Fruit fly (Drosophila melanogaster) whole organism, embryonic: ENCODE data around the gene cup.

Experiments
- B-H2 ChIP-seq: fragments of 200-800 bp; sonication (Bioruptor generic); optimal IDR thresholded peaks from 2 replicates; lab custom pipeline; 2018; ENCODE audit warnings: missing biosample characterization, mild to moderate bottlenecking, missing genetic modification characterization
- CG10267 ChIP-seq: fragments of 200-800 bp; sonication (Bioruptor generic); optimal IDR thresholded peaks from 2 replicates; lab custom pipeline; 2018; ENCODE audit warnings: missing biosample characterization, mild to moderate bottlenecking, missing genetic modification characterization, moderate library complexity
- CG10979 ChIP-seq: fragments of 200-800 bp; sonication (Bioruptor generic); optimal IDR thresholded peaks from 2 replicates; lab custom pipeline; 2018; ENCODE audit warnings: missing biosample characterization, mild to moderate bottlenecking, missing genetic modification characterization, moderate library complexity
- CG12744 ChIP-seq: fragments of 200-800 bp; sonication (Bioruptor generic); optimal IDR thresholded peaks from 2 replicates; lab custom pipeline; 2016; ENCODE audit warnings: missing biosample characterization, missing genetic modification characterization
- CG15514 ChIP-seq: fragments of 200-800 bp; sonication (Bioruptor generic); optimal IDR thresholded peaks from 3 replicates; lab custom pipeline; 2017; ENCODE audit warnings: missing biosample characterization, missing genetic modification characterization, mild to moderate bottlenecking, moderate library complexity, missing genetic modification reagents
- CG1647 ChIP-seq: fragments of 200-800 bp; sonication (Bioruptor generic); optimal IDR thresholded peaks from 3 replicates; lab custom pipeline; 2016; ENCODE audit warnings: missing biosample characterization, missing genetic modification characterization
- CG17186 ChIP-seq: fragments of 200-800 bp; sonication (Bioruptor generic); optimal IDR thresholded peaks from 3 replicates; lab custom pipeline; 2017; ENCODE audit warnings: missing biosample characterization, missing genetic modification reagents, missing genetic modification characterization
- CG17612 ChIP-seq: fragments of 200-800 bp; sonication (Bioruptor generic); IDR thresholded peaks from 2 replicates; pipeline ENCODE4 v1.3.6; 2022; ENCODE audit warnings: missing biosample characterization, missing genetic modification characterization
- CG17802 ChIP-seq: fragments of 200-800 bp; sonication (Bioruptor generic); optimal IDR thresholded peaks from 2 replicates; lab custom pipeline; 2018; ENCODE audit warnings: missing biosample characterization, mild to moderate bottlenecking, missing genetic modification characterization, moderate library complexity
- CG17829 ChIP-seq: fragments of 200-800 bp; optimal IDR thresholded peaks from 2 replicates; lab custom pipeline; 2019; ENCODE audit warnings: missing biosample characterization, mild to moderate bottlenecking, missing genetic modification characterization, moderate library complexity
- CG18262 ChIP-seq: fragments of 200-800 bp; optimal IDR thresholded peaks from 3 replicates; lab custom pipeline; 2019; ENCODE audit warnings: missing biosample characterization, mild to moderate bottlenecking, missing genetic modification characterization, moderate library complexity
- CG2116 ChIP-seq: fragments of 200-800 bp; sonication (Bioruptor generic); optimal IDR thresholded peaks from 3 replicates; lab custom pipeline; 2018; ENCODE audit warnings: missing biosample characterization, mild to moderate bottlenecking, missing genetic modification characterization
- CG2129 ChIP-seq: fragments of 200-800 bp; sonication (Bioruptor generic); IDR thresholded peaks from 2 replicates; pipeline ENCODE4 v1.3.6; 2022; ENCODE audit warnings: missing biosample characterization, missing genetic modification characterization; ENCODE audit not compliant: partially characterized antibody
- CG2202 ChIP-seq: fragments of 200-800 bp; sonication (Bioruptor generic); optimal IDR thresholded peaks from 2 replicates; lab custom pipeline; 2018; ENCODE audit warnings: missing biosample characterization, mild to moderate bottlenecking, missing genetic modification characterization
- CG34376 ChIP-seq: fragments of 200-800 bp; sonication (Bioruptor generic); optimal IDR thresholded peaks from 2 replicates; lab custom pipeline; 2018; ENCODE audit warnings: missing biosample characterization, mild to moderate bottlenecking, missing genetic modification characterization
- CG3726 ChIP-seq: fragments of 200-800 bp; sonication (Bioruptor generic); IDR thresholded peaks from 3 replicates; pipeline ENCODE4, ENCODE4 v1.3.6; 2022; ENCODE audit warnings: missing biosample characterization, missing genetic modification characterization
- CG3847 ChIP-seq: fragments of 200-800 bp; sonication (Bioruptor generic); IDR thresholded peaks from 2 replicates; pipeline ENCODE4 v1.3.6; 2022; ENCODE audit warnings: missing biosample characterization, missing genetic modification characterization
- CG5180 ChIP-seq: fragments of 200-800 bp; sonication (Bioruptor generic); optimal IDR thresholded peaks from 3 replicates; lab custom pipeline; 2017; ENCODE audit warnings: missing biosample characterization, missing genetic modification characterization, mild to moderate bottlenecking, moderate library complexity, missing genetic modification reagents
- CG6791 ChIP-seq: fragments of 200-800 bp; sonication (Bioruptor generic); IDR thresholded peaks from 3 replicates; pipeline ENCODE4 v1.3.6; 2022; ENCODE audit warnings: missing biosample characterization, missing genetic modification characterization; ENCODE audit not compliant: partially characterized antibody
- CG7271 ChIP-seq: fragments of 200-800 bp; sonication (Bioruptor generic); optimal IDR thresholded peaks from 2 replicates; lab custom pipeline; 2018; ENCODE audit warnings: missing biosample characterization, mild to moderate bottlenecking, missing genetic modification characterization, moderate library complexity
- CG7745 ChIP-seq: fragments of 200-800 bp; sonication (Bioruptor generic); optimal IDR thresholded peaks from 2 replicates; lab custom pipeline; 2018; ENCODE audit warnings: missing biosample characterization, mild to moderate bottlenecking, missing genetic modification characterization, moderate library complexity
- CG9797 ChIP-seq: fragments of 200-800 bp; sonication (Bioruptor generic); optimal IDR thresholded peaks from 3 replicates; lab custom pipeline; 2018; ENCODE audit warnings: missing biosample characterization, mild to moderate bottlenecking, missing genetic modification characterization
- CTCF ChIP-seq: fragments of 200-800 bp; sonication (Bioruptor generic); optimal IDR thresholded peaks from 2 replicates; lab custom pipeline; 2017; ENCODE audit warnings: missing biosample characterization, mild to moderate bottlenecking, missing genetic modification characterization, moderate library complexity
- Drgx ChIP-seq: fragments of 200-800 bp; sonication (Bioruptor generic); IDR thresholded peaks from 2 replicates; pipeline ENCODE4 v1.3.6; 2022; ENCODE audit warnings: missing biosample characterization, missing genetic modification characterization
- E2f2 ChIP-seq: fragments of 200-800 bp; sonication (Bioruptor generic); IDR thresholded peaks from 2 replicates; pipeline ENCODE4 v1.3.6; 2022; ENCODE audit warnings: missing biosample characterization, missing genetic modification characterization
- Max ChIP-seq: fragments of 200-800 bp; sonication (Bioruptor generic); optimal IDR thresholded peaks from 2 replicates; lab custom pipeline; 2016; ENCODE audit warnings: missing biosample characterization, mild to moderate bottlenecking, missing genetic modification characterization
- Neu2 ChIP-seq: fragments of 200-800 bp; sonication (Bioruptor generic); optimal IDR thresholded peaks from 3 replicates; lab custom pipeline; 2016; ENCODE audit warnings: missing biosample characterization, missing genetic modification characterization, borderline replicate concordance
- Sin3A ChIP-seq: fragments of >200 bp; optimal IDR thresholded peaks from 2 replicates; lab custom pipeline; 2018
- az2 ChIP-seq: fragments of 200-800 bp; sonication (Bioruptor generic); optimal IDR thresholded peaks from 3 replicates; lab custom pipeline; 2016; ENCODE audit warnings: missing biosample characterization, missing genetic modification characterization
- caup ChIP-seq: fragments of 200-800 bp; sonication (Bioruptor generic); optimal IDR thresholded peaks from 3 replicates; lab custom pipeline; 2017; ENCODE audit warnings: missing biosample characterization, mild to moderate bottlenecking, missing genetic modification characterization, moderate library complexity; ENCODE audit not compliant: severe bottlenecking
- cg ChIP-seq: fragments of 200-800 bp; sonication (Bioruptor generic); optimal IDR thresholded peaks from 3 replicates; lab custom pipeline; 2019; ENCODE audit warnings: missing biosample characterization, mild to moderate bottlenecking, missing genetic modification characterization, moderate library complexity
- chinmo ChIP-seq: fragments of 200-800 bp; sonication (Bioruptor generic); IDR thresholded peaks from 4 replicates; pipeline ENCODE4 v1.3.6; 2022; ENCODE audit warnings: missing biosample characterization, missing genetic modification characterization; ENCODE audit not compliant: partially characterized antibody
- chn ChIP-seq: fragments of 200-800 bp; sonication (Bioruptor generic); optimal IDR thresholded peaks from 2 replicates; lab custom pipeline; 2016; ENCODE audit warnings: missing biosample characterization, missing genetic modification characterization
- ci ChIP-seq: fragments of 200-800 bp; sonication (Bioruptor generic); IDR thresholded peaks from 3 replicates; pipeline ENCODE4 v1.3.6; 2022; ENCODE audit warnings: missing biosample characterization, missing genetic modification characterization
- crp ChIP-seq, 2 experiments: fragments of 200-800 bp; sonication (Bioruptor generic); optimal IDR thresholded peaks; 2 replicates in 1 of 2; 3 replicates in 1 of 2; lab custom pipeline; 2017; ENCODE audit warnings: missing biosample characterization in 2 of 2, missing genetic modification characterization in 2 of 2, mild to moderate bottlenecking in 1 of 2, moderate library complexity in 1 of 2
- dm ChIP-seq: fragments of 200-800 bp; sonication (Bioruptor generic); optimal IDR thresholded peaks from 3 replicates; lab custom pipeline; 2016; ENCODE audit warnings: missing biosample characterization, missing genetic modification characterization
- dmrt11E ChIP-seq: fragments of 200-800 bp; sonication (Bioruptor generic); optimal IDR thresholded peaks from 3 replicates; lab custom pipeline; 2018; ENCODE audit warnings: missing biosample characterization, mild to moderate bottlenecking, missing genetic modification characterization, moderate library complexity
- ftz-f1 ChIP-seq: fragments of 200-800 bp; sonication (Bioruptor generic); optimal IDR thresholded peaks from 2 replicates; lab custom pipeline; 2016; ENCODE audit warnings: missing biosample characterization, missing genetic modification characterization
- gce ChIP-seq: fragments of 200-800 bp; sonication (Bioruptor generic); IDR thresholded peaks from 3 replicates; pipeline ENCODE4 v1.3.6; 2022; ENCODE audit warnings: missing biosample characterization, missing genetic modification characterization
- gt ChIP-seq: fragments of 200-800 bp; sonication (Bioruptor generic); IDR thresholded peaks from 2 replicates; pipeline ENCODE4 v1.3.6; 2022; ENCODE audit warnings: missing biosample characterization, missing genetic modification characterization
- inv ChIP-seq: fragments of 200-800 bp; sonication (Bioruptor generic); IDR thresholded peaks from 2 replicates; pipeline ENCODE4 v1.3.6; 2022; ENCODE audit warnings: missing biosample characterization, missing genetic modification characterization; ENCODE audit not compliant: partially characterized antibody
- mld ChIP-seq: fragments of 200-800 bp; sonication (Bioruptor generic); IDR thresholded peaks from 3 replicates; pipeline ENCODE4 v1.3.6; 2022; ENCODE audit warnings: missing biosample characterization, missing genetic modification characterization; ENCODE audit not compliant: partially characterized antibody
- odd ChIP-seq: fragments of 200-800 bp; sonication (Bioruptor generic); optimal IDR thresholded peaks from 2 replicates; lab custom pipeline; 2017; ENCODE audit warnings: missing biosample characterization, mild to moderate bottlenecking, missing genetic modification characterization
- phol ChIP-seq: fragments of 200-800 bp; sonication (Bioruptor generic); optimal IDR thresholded peaks from 3 replicates; lab custom pipeline; 2018; ENCODE audit warnings: missing biosample characterization, mild to moderate bottlenecking, missing genetic modification characterization, moderate library complexity
- pita ChIP-seq: fragments of 200-800 bp; sonication (Bioruptor generic); optimal IDR thresholded peaks from 2 replicates; lab custom pipeline; 2017; ENCODE audit warnings: missing biosample characterization, mild to moderate bottlenecking, missing genetic modification characterization
- sc ChIP-seq, 3 experiments: fragments of >200 bp in 2 of 3; fragments of 200-800 bp in 1 of 3; sonication (Bioruptor generic) in 1 of 3; optimal IDR thresholded peaks; 2 replicates in 2 of 3; 3 replicates in 1 of 3; lab custom pipeline; 2017; ENCODE audit warnings: mild to moderate bottlenecking in 1 of 3, missing biosample characterization in 1 of 3, missing genetic modification characterization in 1 of 3, missing genetic modification reagents in 1 of 3
- sim ChIP-seq: fragments of 200-800 bp; sonication (Bioruptor generic); IDR thresholded peaks from 2 replicates; pipeline ENCODE4 v1.3.6; 2022; ENCODE audit warnings: missing biosample characterization, missing genetic modification characterization
- slp2 ChIP-seq: fragments of 200-800 bp; sonication (Bioruptor generic); optimal IDR thresholded peaks from 2 replicates; lab custom pipeline; 2016; ENCODE audit warnings: missing biosample characterization, missing genetic modification characterization
- wdn ChIP-seq: fragments of 200-800 bp; sonication (Bioruptor generic); IDR thresholded peaks from 2 replicates; pipeline ENCODE4 v1.3.6; 2022; ENCODE audit warnings: missing biosample characterization, missing genetic modification characterization
- zen2 ChIP-seq: fragments of 200-800 bp; sonication (Bioruptor generic); IDR thresholded peaks from 3 replicates; pipeline ENCODE4 v1.3.6; 2022; ENCODE audit warnings: missing biosample characterization, missing genetic modification characterization; ENCODE audit not compliant: partially characterized antibody

The cup gene

DNA sequence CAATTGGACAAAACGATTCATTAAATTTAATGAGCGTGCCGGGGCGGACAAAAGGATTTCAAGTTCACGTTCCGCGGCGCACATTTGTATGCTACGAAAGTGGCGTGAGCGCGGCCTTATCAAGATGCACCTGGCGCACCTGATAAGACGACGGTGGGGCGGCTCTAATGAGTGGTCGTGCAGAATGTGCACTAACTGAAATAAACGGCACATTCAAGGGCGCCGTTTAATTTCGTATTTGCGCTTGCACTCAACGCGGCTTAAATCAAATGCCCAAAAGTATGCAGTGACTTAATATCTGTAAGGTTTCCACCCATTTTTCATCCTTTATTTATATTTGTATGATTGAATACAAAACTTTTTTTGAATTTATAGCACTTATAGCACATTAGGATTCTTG is 53.5 kb downstream of the cup start:
- no peak for TF ChIP-seq sim (GFP tag; lab: Robert Waterston, UW)
- 0 out of 3 replicates have a peak, but pooled peaks have one; percentile 16 for TF ChIP-seq CG6791 (GFP tag; lab: Robert Waterston, UW)
- no peak for TF ChIP-seq chn
- no peak for TF ChIP-seq CG34376 (GFP tag; lab: Kevin White, UChicago)
- TF ChIP-seq CG10979 (tag; lab: Kevin White, UChicago), result no peak
- no peak for TF ChIP-seq CG1647 (GFP tag; lab: Kevin White, UChicago)
- no peak for TF ChIP-seq CG3847 (GFP tag; lab: Robert Waterston, UW)
- no peak for TF ChIP-seq CG2202
- no peak for TF ChIP-seq CG5180 (GFP tag; lab: Kevin White, UChicago)
- no peak for TF ChIP-seq odd
- no peak for TF ChIP-seq Neu2
- TF ChIP-seq cg (GFP tag; lab: Kevin White, UChicago), result no peak
- TF ChIP-seq CG2129 (GFP tag; lab: Robert Waterston, UW), result no peak
- TF ChIP-seq gce (GFP tag; lab: Robert Waterston, UW), result no peak
- TF ChIP-seq ci, result peak; percentile 31; the same call in 1 of the 3 replicates
- TF ChIP-seq pita (GFP tag; lab: Kevin White, UChicago), result no peak
- TF ChIP-seq dmrt11E (tag; lab: Kevin White, UChicago), result no peak
- TF ChIP-seq ftz-f1 (GFP tag; lab: Kevin White, UChicago), result peak; percentile 24
- TF ChIP-seq CG17802 (tag; lab: Kevin White, UChicago), result peak; percentile 29
- no peak for TF ChIP-seq CG17186 (GFP tag; lab: Kevin White, UChicago)
- no peak for TF ChIP-seq az2 (GFP tag; lab: Kevin White, UChicago)
- no peak for TF ChIP-seq CG3726 (GFP tag; lab: Robert Waterston, UW)
- peak; percentile 64; the same call in 1 of the 2 replicates for TF ChIP-seq CG17612 (GFP tag; lab: Robert Waterston, UW)
- no peak for TF ChIP-seq CG7745 (tag; lab: Kevin White, UChicago)
- TF ChIP-seq Drgx, result no peak
- no peak for TF ChIP-seq E2f2 (GFP tag; lab: Robert Waterston, UW)
- TF ChIP-seq CTCF, result peak; percentile 6
- no peak for TF ChIP-seq slp2
- no peak for TF ChIP-seq sc (optimal IDR thresholded peaks at IDR 0.05; lab: Kevin White, UChicago)
- no peak for TF ChIP-seq sc (GFP tag; optimal IDR thresholded peaks at IDR 0.05; lab: Kevin White, UChicago)
- no peak for TF ChIP-seq CG12744 (GFP tag; lab: Kevin White, UChicago)
- 0 out of 3 replicates have a peak, but pooled peaks have one; percentile 22 for TF ChIP-seq mld (GFP tag; lab: Robert Waterston, UW)
- TF ChIP-seq B-H2 (GFP tag; lab: Kevin White, UChicago), result no peak

- peak; percentile 66 for TF ChIP-seq Max (GFP tag; lab: Kevin White, UChicago)
- TF ChIP-seq gt (GFP tag; lab: Robert Waterston, UW), result no peak
- TF ChIP-seq CG15514 (GFP tag; lab: Kevin White, UChicago), result peak; percentile 71
- TF ChIP-seq dm (GFP tag; lab: Kevin White, UChicago), result peak; percentile 94
- TF ChIP-seq CG10267, result peak; percentile 50
- TF ChIP-seq CG6791 (GFP tag; lab: Robert Waterston, UW), result peak; percentile 78
- TF ChIP-seq inv (GFP tag; lab: Robert Waterston, UW), result peak; percentile 70
- peak; percentile 7 for TF ChIP-seq CG7271 (tag; lab: Kevin White, UChicago)
- peak; percentile 90 for TF ChIP-seq CG9797 (GFP tag; lab: Kevin White, UChicago)
- TF ChIP-seq CG2116 (GFP tag; lab: Kevin White, UChicago), result peak; percentile 81
- peak; percentile 22 for TF ChIP-seq CG17829 (tag; lab: Kevin White, UChicago)
- TF ChIP-seq caup, result no peak
- TF ChIP-seq zen2 (GFP tag; lab: Robert Waterston, UW), result peak; percentile 77
- peak; percentile 21 for TF ChIP-seq Sin3A (lab: Kevin White, UChicago)
- TF ChIP-seq wdn (GFP tag; lab: Robert Waterston, UW), result no peak
- peak in 1 of 2 experiments; percentile 30 for TF ChIP-seq crp (GFP tag; optimal IDR thresholded peaks at IDR 0.05; lab: Kevin White, UChicago)
- TF ChIP-seq mld (GFP tag; lab: Robert Waterston, UW), result peak; percentile 60; the same call in 1 of the 3 replicates
- peak; percentile 37 for TF ChIP-seq phol (tag; lab: Kevin White, UChicago)
- TF ChIP-seq chinmo (GFP tag; lab: Robert Waterston, UW), result peak; percentile 80; the same call in 2 of the 4 replicates
- TF ChIP-seq CG18262, result no peak
These were observed 54.0 kb downstream of the cup start, which contains the start of gene Aatf for dm6 chr2L:6717460-6717859. Gene Aatf, plus strand, starts transcription at chr2L:6717625.
